Fruit fly (Drosophila melanogaster) whole organism, embryonic: ENCODE measurements around the gene CG4733.

Experiments used
- Abd-B ChIP-seq: fragments of 200-800 bp; sonication (Bioruptor generic); optimal IDR thresholded peaks from 2 replicates; lab custom pipeline; 2018; ENCODE audit warnings: missing biosample characterization, mild to moderate bottlenecking, missing genetic modification characterization, moderate library complexity
- Awh ChIP-seq: fragments of 200-800 bp; sonication (Bioruptor generic); IDR thresholded peaks from 2 replicates; pipeline ENCODE4, ENCODE4 v1.3.6; 2022; ENCODE audit warnings: missing biosample characterization, missing genetic modification characterization
- CG10979 ChIP-seq: fragments of 200-800 bp; sonication (Bioruptor generic); optimal IDR thresholded peaks from 2 replicates; lab custom pipeline; 2018; ENCODE audit warnings: missing biosample characterization, mild to moderate bottlenecking, missing genetic modification characterization, moderate library complexity
- CG12942 ChIP-seq: fragments of 200-800 bp; sonication (Bioruptor generic); optimal IDR thresholded peaks from 3 replicates; lab custom pipeline; 2016; ENCODE audit warnings: missing biosample characterization, missing genetic modification characterization
- CG3163 ChIP-seq: fragments of 200-800 bp; sonication (Bioruptor generic); optimal IDR thresholded peaks from 3 replicates; lab custom pipeline; 2016; ENCODE audit warnings: missing biosample characterization, missing genetic modification characterization
- Fer1 ChIP-seq: fragments of 200-800 bp; sonication (Bioruptor generic); optimal IDR thresholded peaks from 2 replicates; lab custom pipeline; 2017; ENCODE audit warnings: missing biosample characterization, mild to moderate bottlenecking, missing genetic modification characterization
- H2.0 ChIP-seq: fragments of 200-800 bp; sonication (Bioruptor generic); IDR thresholded peaks from 2 replicates; pipeline ENCODE4 v1.3.6; 2022; ENCODE audit warnings: missing biosample characterization, missing genetic modification characterization
- Hr39 ChIP-seq: fragments of >200 bp; optimal IDR thresholded peaks from 2 replicates; lab custom pipeline; 2017
- pros ChIP-seq: fragments of 200-800 bp; sonication (Bioruptor generic); optimal IDR thresholded peaks from 3 replicates; lab custom pipeline; 2019; ENCODE audit warnings: missing biosample characterization, mild to moderate bottlenecking, missing genetic modification characterization, moderate library complexity

DNA sequence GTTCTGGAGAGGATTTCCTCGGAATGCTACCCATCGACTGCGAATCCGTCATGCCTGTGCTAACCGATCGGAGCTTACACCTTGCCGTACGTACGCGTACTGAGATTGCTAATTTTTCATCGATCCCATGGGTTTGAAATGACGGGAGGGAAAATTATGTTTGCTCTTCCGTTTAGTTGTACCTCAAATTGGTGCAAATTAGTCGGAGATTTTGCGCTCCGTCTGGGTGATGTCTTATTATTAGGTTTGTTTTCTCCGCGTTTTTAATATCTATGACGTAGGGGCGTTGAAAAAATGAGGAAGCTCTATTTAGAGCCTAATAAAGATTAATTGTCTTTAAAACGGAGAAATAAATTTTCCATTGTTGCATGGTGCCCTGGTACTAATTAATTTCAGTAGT, 38.1 kb downstream of the CG4733 start, which contains the start of gene CG4459:
- TF ChIP-seq H2.0 (GFP tag; lab: Robert Waterston, UW) (no peak), Abd-B (GFP tag; lab: Kevin White, UChicago) (no peak), Hr39 (lab: Kevin White, UChicago) (no peak), Awh (no peak), CG12942 (GFP tag; lab: Kevin White, UChicago) (no peak), CG3163 (GFP tag; lab: Kevin White, UChicago) (no peak), Fer1 (GFP tag; lab: Kevin White, UChicago) (no peak), pros (GFP tag; lab: Kevin White, UChicago) (no peak), CG10979 (no peak)
